Worm (Caenorhabditis elegans) whole organism, midembryonic: ENCODE data around the gene K09E9.3.

Experiments
- T22C8.4 ChIP-seq: fragments of 200-800 bp; sonication (Bioruptor generic); IDR thresholded peaks from 2 replicates; pipeline ENCODE4 v1.3.6; 2022; ENCODE audit warnings: missing genetic modification characterization, missing compliant biosample characterization
- cog-1 ChIP-seq: sonication (generic microtip); optimal IDR thresholded peaks from 2 replicates; lab custom pipeline; 2016; ENCODE audit warnings: missing genetic modification characterization, missing compliant biosample characterization
- flt-1 ChIP-seq: fragments of 200-800 bp; sonication (Bioruptor generic); IDR thresholded peaks from 2 replicates; pipeline ENCODE4 v1.3.6; 2022; ENCODE audit warnings: missing genetic modification characterization, missing compliant biosample characterization
- klf-2 ChIP-seq: fragments of 200-800 bp; sonication (Bioruptor generic); conservative IDR thresholded peaks from 2 replicates; pipeline ENCODE4 v1.3.6; 2022; ENCODE audit warnings: missing genetic modification reagents, missing genetic modification characterization, missing compliant biosample characterization
- med-1 ChIP-seq: sonication (generic microtip); optimal IDR thresholded peaks from 2 replicates; lab custom pipeline; 2017; ENCODE audit warnings: missing genetic modification characterization, mild to moderate bottlenecking, missing compliant biosample characterization, antibody characterized with exemption, missing genetic modification reagents; ENCODE audit not compliant: insufficient read depth
- ref-1 ChIP-seq: fragments of 200-800 bp; sonication (Bioruptor generic); conservative IDR thresholded peaks from 2 replicates; pipeline ENCODE4 v1.3.6; 2022; ENCODE audit warnings: missing genetic modification reagents, missing genetic modification characterization, missing compliant biosample characterization
- tab-1 ChIP-seq: fragments of 200-800 bp; sonication (Bioruptor generic); IDR thresholded peaks from 2 replicates; pipeline ENCODE4 v1.3.6; 2022; ENCODE audit warnings: missing genetic modification characterization, missing compliant biosample characterization
- ztf-23 ChIP-seq: fragments of 200-800 bp; sonication (Bioruptor generic); IDR thresholded peaks from 2 replicates; pipeline ENCODE4 v1.3.6; 2022; ENCODE audit warnings: missing genetic modification reagents, missing genetic modification characterization, missing compliant biosample characterization
- ztf-29 ChIP-seq: fragments of 200-800 bp; sonication (Bioruptor generic); IDR thresholded peaks from 2 replicates; pipeline ENCODE4 v1.3.6; 2022; ENCODE audit warnings: missing genetic modification reagents, missing genetic modification characterization, missing compliant biosample characterization

K09E9.3 gene

DNA sequence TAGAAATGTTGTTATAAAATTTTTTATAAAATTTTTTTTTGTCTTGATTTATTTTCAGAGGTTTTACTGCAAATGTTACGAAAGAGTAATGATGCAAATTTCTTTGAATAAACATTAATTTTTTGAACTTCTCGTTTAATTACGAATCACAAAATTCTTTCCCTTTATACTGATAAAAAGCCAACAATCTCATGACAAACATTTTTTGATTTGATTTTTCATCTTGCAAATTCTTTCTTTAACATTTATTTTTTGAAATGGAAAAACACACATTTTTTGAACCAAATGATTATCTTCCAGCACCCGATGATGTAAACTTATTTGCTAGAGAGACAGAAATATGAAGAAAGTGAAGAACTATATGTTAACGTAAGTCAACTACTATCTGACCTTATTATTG lies 6.6 kb upstream of the K09E9.3 start, which contains the start of gene K09E9.1:
Gene K09E9.1, plus strand, starts transcription at position 301 of the 400 bp plus-strand sequence.
- TF ChIP-seq T22C8.4 (GFP tag; lab: Robert Waterston, UW) (no peak), tab-1 (GFP tag; lab: Robert Waterston, UW) (no peak), flt-1 (GFP tag; lab: Robert Waterston, UW) (no peak), ztf-29 (no peak), med-1 (no peak), ztf-23 (GFP tag; lab: Robert Waterston, UW) (no peak), ref-1 (GFP tag; lab: Robert Waterston, UW) (no peak), cog-1 (no peak), klf-2 (GFP tag; lab: Robert Waterston, UW) (no peak)

DNA sequence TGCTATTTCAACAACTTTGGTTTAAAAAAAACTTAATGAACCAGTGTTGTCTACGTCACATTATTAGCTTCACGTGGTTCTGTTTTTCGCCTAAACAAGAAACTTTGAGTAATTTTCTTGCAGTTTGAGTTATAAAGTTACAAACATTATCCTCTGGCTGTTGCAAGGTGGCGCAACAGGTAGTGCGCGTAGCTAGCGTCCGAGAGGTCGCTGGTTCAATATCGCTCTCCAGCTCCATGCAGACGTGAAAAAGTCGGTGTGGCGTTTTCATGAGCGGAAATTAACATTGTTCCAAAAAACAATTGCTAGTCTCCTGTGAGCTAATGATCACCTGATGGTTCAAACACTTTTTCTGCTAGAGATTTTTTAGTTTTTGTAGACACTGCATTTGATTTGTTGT lies 5.7 kb upstream of the K09E9.3 start:
- peak; percentile 75 for TF ChIP-seq flt-1 (GFP tag; lab: Robert Waterston, UW)
- TF ChIP-seq tab-1 (GFP tag; lab: Robert Waterston, UW), result peak; percentile 46; the same call in 1 of the 2 replicates
- no peak; the same call in 1 of the 2 replicates for TF ChIP-seq ztf-29
- 0 out of 2 replicates have a peak, but pooled peaks have one; percentile 30 for TF ChIP-seq ref-1 (GFP tag; lab: Robert Waterston, UW)

- TF ChIP-seq med-1 (no peak), ref-1 (GFP tag; lab: Robert Waterston, UW) (no peak), T22C8.4 (GFP tag; lab: Robert Waterston, UW) (no peak), tab-1 (GFP tag; lab: Robert Waterston, UW) (no peak), ztf-29 (no peak), flt-1 (GFP tag; lab: Robert Waterston, UW) (no peak), klf-2 (GFP tag; lab: Robert Waterston, UW) (no peak), cog-1 (no peak)
These were observed 3.6 kb upstream of the K09E9.3 start for ce11 chrX:15617168-15617567.

DNA sequence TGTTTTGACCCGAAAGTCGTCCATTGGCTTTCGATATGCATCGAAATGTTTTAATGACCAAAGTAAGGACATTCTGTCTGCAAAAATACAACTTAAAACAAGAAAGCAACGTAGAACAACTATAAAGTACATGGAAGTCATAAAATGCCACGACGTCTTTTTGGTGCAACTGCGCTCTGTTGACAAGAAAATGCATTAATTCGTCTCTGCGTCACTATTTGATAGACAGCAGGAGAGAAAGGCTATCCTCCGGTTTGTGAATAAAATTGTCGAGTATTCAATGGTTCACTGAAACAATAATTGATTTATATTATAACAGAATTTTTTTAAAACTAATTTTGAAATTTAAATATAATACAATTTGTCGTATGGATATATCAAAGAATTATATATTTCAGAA lies 2.8 kb upstream of the K09E9.3 start, which contains the start of gene ergi-3:
Gene ergi-3, minus strand, starts transcription at position 311 of the 400 bp plus-strand sequence.
- peak; percentile 53 for TF ChIP-seq cog-1
- no peak for TF ChIP-seq ref-1 (GFP tag; lab: Robert Waterston, UW)
- TF ChIP-seq klf-2 (GFP tag; lab: Robert Waterston, UW), result no peak

DNA sequence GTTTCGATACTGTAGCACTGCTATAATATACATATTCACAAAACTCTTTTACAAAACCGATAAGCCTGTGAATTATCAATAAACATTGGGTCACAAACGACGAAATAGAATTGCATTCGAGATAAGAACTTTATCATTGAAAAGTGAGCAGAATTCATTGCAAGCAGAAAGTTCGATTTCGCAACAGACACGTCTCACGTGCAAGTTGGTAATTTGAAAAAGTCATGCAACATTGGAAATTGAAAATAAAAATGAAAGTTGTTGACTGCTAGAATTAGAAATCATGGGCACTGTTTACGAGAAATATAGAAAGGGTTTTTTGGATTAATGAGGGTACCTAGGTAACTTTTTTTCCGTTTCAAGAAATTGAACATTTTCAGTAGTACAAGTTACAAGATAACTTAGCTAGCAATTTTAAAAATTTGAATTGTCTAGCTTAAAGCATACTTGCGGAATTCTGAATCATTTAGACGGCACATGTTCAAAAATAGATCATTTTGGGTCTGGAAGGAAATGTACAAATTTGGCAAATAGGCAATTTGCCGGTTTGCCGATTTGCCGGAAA lies 3.0 kb downstream of the K09E9.3 start:
- TF ChIP-seq klf-2 (GFP tag; lab: Robert Waterston, UW) (no peak), flt-1 (GFP tag; lab: Robert Waterston, UW) (no peak), ztf-23 (GFP tag; lab: Robert Waterston, UW) (no peak), ref-1 (GFP tag; lab: Robert Waterston, UW) (no peak), ztf-29 (no peak)

DNA sequence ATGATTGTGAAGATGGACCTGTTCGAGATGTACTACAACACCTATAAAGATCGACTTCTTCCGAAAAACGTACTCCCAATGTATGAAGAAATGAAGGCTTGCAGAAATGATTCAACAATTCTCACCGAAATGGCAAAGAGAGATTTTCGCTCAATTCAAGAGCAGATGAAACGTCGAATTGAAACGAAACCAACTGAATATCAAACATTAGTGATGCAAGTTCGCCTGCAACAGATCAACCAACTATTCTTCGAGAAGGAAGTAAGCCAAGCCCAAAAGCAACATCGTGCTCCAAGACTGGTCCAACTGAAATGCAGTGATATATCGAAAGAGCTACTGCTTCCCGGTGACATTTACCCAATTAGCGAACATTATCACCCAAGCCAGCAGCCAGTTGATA lies 3.9 kb downstream of the K09E9.3 start:
- TF ChIP-seq ztf-23 (GFP tag; lab: Robert Waterston, UW), result no peak
- no peak for TF ChIP-seq klf-2 (GFP tag; lab: Robert Waterston, UW)
- TF ChIP-seq T22C8.4 (GFP tag; lab: Robert Waterston, UW), result no peak
- no peak for TF ChIP-seq tab-1 (GFP tag; lab: Robert Waterston, UW)
- TF ChIP-seq flt-1 (GFP tag; lab: Robert Waterston, UW), result no peak
- TF ChIP-seq ref-1 (GFP tag; lab: Robert Waterston, UW), result no peak
- no peak for TF ChIP-seq ztf-29
- TF ChIP-seq med-1, result no peak
- TF ChIP-seq cog-1, result no peak

ce11 chrX:15608593-15608992 lies 5.0 kb downstream of the K09E9.3 start:
- no peak for TF ChIP-seq tab-1 (GFP tag; lab: Robert Waterston, UW)
- no peak for TF ChIP-seq cog-1
- TF ChIP-seq ztf-29, result no peak
- TF ChIP-seq ztf-23 (GFP tag; lab: Robert Waterston, UW), result no peak
- no peak for TF ChIP-seq T22C8.4 (GFP tag; lab: Robert Waterston, UW)
- TF ChIP-seq med-1, result no peak
- TF ChIP-seq ref-1 (GFP tag; lab: Robert Waterston, UW), result no peak
- TF ChIP-seq klf-2 (GFP tag; lab: Robert Waterston, UW), result no peak
- TF ChIP-seq flt-1 (GFP tag; lab: Robert Waterston, UW), result no peak

DNA sequence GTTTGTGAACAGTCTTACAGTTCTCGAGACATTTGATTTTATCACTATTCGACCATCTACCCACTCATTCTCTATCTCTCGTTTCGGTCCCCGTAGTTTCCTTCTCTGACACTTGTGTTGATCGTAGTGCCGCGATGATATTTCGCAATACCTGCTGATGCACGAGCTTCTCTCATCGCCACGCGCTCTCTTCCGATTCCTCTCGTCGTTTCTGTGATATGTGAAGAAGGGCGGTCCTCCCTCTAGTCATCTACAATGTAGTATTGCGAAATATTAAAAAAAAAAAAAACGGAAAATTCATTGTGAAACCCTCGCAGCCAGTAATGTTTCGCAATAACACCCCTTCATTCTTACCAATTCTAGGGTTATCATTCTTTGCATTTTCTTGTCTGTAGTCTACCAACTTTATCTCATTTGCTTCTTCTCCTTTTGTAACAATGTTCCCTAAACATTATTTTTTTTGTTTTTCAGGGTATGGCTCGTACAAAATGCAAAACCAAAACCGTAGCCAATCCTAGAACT lies 6.0 kb downstream of the K09E9.3 start, which contains the start of gene nipi-3:
Gene nipi-3, plus strand, starts transcription at position 472 of the 522 bp plus-strand sequence.
- TF ChIP-seq flt-1 (GFP tag; lab: Robert Waterston, UW) (no peak), klf-2 (GFP tag; lab: Robert Waterston, UW) (no peak), ztf-29 (no peak)

ce11 chrX:15606585-15607276 lies 6.9 kb downstream of the K09E9.3 start, which contains the start of gene rab-14:
TSS of gene rab-14 (minus strand) at chrX:15606635.
- TF ChIP-seq klf-2 (GFP tag; lab: Robert Waterston, UW), result no peak
- TF ChIP-seq ztf-23 (GFP tag; lab: Robert Waterston, UW), result peak; percentile 80
- no peak for TF ChIP-seq T22C8.4 (GFP tag; lab: Robert Waterston, UW)
- no peak for TF ChIP-seq ztf-29
- TF ChIP-seq flt-1 (GFP tag; lab: Robert Waterston, UW), result peak; percentile 57; the same call in 1 of the 2 replicates
- no peak for TF ChIP-seq med-1
- TF ChIP-seq tab-1 (GFP tag; lab: Robert Waterston, UW), result 0 out of 2 replicates have a peak, but pooled peaks have one; percentile 17
- peak; percentile 2 for TF ChIP-seq cog-1
- no peak for TF ChIP-seq ref-1 (GFP tag; lab: Robert Waterston, UW)

DNA sequence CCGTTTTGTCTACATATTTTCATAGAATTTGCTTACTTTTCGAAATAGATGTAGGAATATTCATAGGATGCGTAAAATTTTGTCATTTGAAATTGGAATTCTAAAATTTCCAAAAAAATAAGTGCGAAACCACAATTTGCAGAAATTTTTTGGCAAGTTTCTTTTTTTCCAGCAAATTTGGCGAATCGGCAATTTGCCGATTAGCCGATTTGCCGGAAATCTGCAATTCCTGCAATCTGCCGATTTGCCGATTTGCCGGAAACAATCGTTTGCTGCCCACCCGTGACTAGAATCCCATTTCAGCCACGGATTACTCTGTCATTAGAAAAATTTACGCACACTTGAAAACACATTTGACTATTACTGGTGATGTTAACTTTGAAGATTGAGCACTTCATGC lies 9.4 kb downstream of the K09E9.3 start:
- TF ChIP-seq ztf-29 (no peak), klf-2 (GFP tag; lab: Robert Waterston, UW) (no peak), ref-1 (GFP tag; lab: Robert Waterston, UW) (no peak), ztf-23 (GFP tag; lab: Robert Waterston, UW) (no peak), flt-1 (GFP tag; lab: Robert Waterston, UW) (no peak), cog-1 (no peak), T22C8.4 (GFP tag; lab: Robert Waterston, UW) (no peak), tab-1 (GFP tag; lab: Robert Waterston, UW) (no peak)
